Worm (Caenorhabditis elegans): Measurements from ENCODE around the gene moc-2.
A peak's percentile ranks its signal among the peaks of the same experiment; 100 is the strongest.

moc-2 gene

DNA sequence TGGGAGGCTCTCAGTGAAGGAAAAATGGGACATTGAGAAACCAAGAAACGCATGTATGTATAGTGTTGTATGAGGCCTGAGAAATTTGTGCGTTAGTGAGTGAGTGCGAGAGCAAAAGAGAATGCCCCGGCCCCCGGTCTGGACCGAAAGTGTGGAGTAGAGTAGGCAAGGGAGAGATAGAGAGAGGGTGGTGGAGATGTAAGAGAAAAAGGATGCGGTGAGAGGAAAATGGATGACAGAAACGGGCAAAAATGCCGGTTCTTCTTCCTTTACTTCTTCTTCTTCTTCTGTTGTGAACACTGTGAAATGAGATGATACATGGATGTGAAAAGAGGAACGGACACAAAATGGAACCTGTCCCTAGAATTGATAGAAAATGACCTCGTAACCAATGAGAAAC is 34.3 kb upstream of the moc-2 start:
- TF ChIP-seq hmg-4 (GFP tag; optimal IDR thresholded peaks at IDR 0.05) (peak; percentile 17), aly-1 (tag; optimal IDR thresholded peaks at IDR 0.05) (peak; percentile 5), pes-1 (GFP tag; IDR thresholded peaks at IDR 0.05) (no peak)

DNA sequence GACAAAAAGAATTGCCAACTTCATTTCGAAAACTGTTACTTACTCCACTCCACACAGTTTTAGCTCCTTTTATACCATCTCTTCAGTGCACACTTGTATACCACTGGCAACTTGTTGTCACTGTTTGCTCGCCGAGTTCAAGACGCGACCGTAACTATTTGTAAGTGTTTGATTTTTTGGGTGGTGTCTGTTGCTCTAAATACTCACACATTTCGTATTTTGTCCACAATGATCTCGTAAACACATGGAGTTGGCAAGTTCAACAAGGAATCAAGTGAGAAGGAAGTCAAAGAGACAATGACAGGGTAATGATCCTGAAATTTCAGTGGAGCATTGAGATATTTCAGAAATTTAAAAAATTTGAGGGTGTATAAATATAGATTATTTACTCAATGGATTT is 29.0 kb upstream of the moc-2 start, which contains the start of gene hpo-26:
hpo-26 (minus strand) TSS at position 31 of the 400 bp plus-strand sequence.
- no peak for TF ChIP-seq sea-1 (GFP tag; conservative IDR thresholded peaks at IDR 0.05)
- no peak for TF ChIP-seq ceh-13 (GFP tag; optimal IDR thresholded peaks at IDR 0.05)
- no peak for TF ChIP-seq hmbx-1 (tag; optimal IDR thresholded peaks at IDR 0.05)
- no peak for TF ChIP-seq F13C5.2 (tag; optimal IDR thresholded peaks at IDR 0.05)
- TF ChIP-seq tbx-11 (GFP tag; IDR thresholded peaks at IDR 0.05), result no peak
- TF ChIP-seq ama-1 (optimal IDR thresholded peaks at IDR 0.05), result no peak
- no peak for TF ChIP-seq ceh-36 (tag; optimal IDR thresholded peaks at IDR 0.05)
- no peak for TF ChIP-seq tbx-37 (GFP tag; conservative IDR thresholded peaks at IDR 0.05)
- no peak for TF ChIP-seq flt-1 (GFP tag; IDR thresholded peaks at IDR 0.05)
- no peak for TF ChIP-seq aly-1 (tag; optimal IDR thresholded peaks at IDR 0.05)
- TF ChIP-seq B0310.2 (tag; optimal IDR thresholded peaks at IDR 0.05), result no peak
- TF ChIP-seq pes-1 (GFP tag; IDR thresholded peaks at IDR 0.05), result no peak
- TF ChIP-seq hnd-1 (tag; optimal IDR thresholded peaks at IDR 0.05), result no peak
- no peak for TF ChIP-seq scrt-1 (GFP tag; IDR thresholded peaks at IDR 0.05)
- TF ChIP-seq tra-4 (tag; optimal IDR thresholded peaks at IDR 0.05), result no peak

DNA sequence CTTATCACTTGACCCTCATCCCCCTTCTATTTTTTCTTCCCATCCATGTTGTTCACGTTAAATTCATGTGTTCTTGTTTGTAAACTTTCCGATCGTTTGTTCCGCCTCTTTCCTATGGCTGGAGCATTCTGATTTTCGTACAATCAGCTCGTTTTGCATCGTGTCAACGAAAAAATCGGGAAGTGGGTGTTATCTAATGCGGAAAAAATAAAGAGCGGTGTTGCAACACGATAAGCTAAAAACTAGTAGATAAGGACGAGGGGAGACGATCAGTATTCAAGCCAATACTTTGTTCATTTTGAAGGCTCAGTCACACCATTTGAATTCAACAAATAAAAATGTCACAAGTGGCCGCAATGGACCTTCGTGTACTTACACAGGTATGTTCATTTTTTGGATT is 20.8 kb upstream of the moc-2 start, which contains the start of gene acs-1:
acs-1 (plus strand) TSS at position 233 of the 400 bp plus-strand sequence.
- TF ChIP-seq hmg-4 (GFP tag; optimal IDR thresholded peaks at IDR 0.05) (no peak), ceh-13 (GFP tag; optimal IDR thresholded peaks at IDR 0.05) (no peak), tra-4 (tag; optimal IDR thresholded peaks at IDR 0.05) (no peak), tbx-37 (GFP tag; conservative IDR thresholded peaks at IDR 0.05) (no peak), flt-1 (GFP tag; IDR thresholded peaks at IDR 0.05) (no peak), F13C5.2 (tag; optimal IDR thresholded peaks at IDR 0.05) (no peak), hnd-1 (tag; optimal IDR thresholded peaks at IDR 0.05) (no peak), hmbx-1 (tag; optimal IDR thresholded peaks at IDR 0.05) (no peak), aly-1 (tag; optimal IDR thresholded peaks at IDR 0.05) (no peak), B0310.2 (tag; optimal IDR thresholded peaks at IDR 0.05) (no peak), sea-1 (GFP tag; conservative IDR thresholded peaks at IDR 0.05) (no peak), ama-1 (optimal IDR thresholded peaks at IDR 0.05) (no peak), ceh-36 (tag; optimal IDR thresholded peaks at IDR 0.05) (no peak), scrt-1 (GFP tag; IDR thresholded peaks at IDR 0.05) (no peak)

DNA sequence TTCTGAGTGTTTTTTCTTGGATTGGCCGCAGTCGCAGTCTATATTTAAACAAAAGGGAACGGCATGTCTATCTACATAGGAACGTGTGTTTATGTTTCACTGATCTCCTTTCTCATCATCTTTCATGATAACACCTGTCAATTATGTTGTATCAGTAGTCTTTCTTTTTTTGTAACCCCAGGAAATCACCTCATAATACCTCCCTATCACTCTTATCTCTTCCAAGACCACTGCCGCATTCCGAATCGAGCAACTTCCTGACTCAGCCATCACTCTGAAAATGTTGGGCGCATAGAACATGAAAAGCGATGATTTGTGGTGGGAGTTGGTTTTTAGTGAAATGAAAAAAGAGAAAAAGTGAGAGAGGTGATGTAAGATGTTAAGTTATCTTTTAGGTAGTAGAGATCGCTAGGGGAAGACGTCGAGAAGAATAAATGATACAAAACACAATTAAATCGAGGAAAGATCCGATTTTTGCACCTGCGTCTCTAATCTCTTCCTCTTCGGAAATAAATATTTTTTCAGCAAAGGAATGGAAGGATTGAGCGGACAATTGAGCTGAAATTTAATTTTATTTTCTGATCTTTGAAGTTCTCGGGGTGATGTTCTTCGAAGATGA is 19.0 kb upstream of the moc-2 start:
- TF ChIP-seq F13C5.2 (tag; optimal IDR thresholded peaks at IDR 0.05) (no peak), pes-1 (GFP tag; IDR thresholded peaks at IDR 0.05) (no peak), hmg-4 (GFP tag; optimal IDR thresholded peaks at IDR 0.05) (no peak), B0310.2 (tag; optimal IDR thresholded peaks at IDR 0.05) (no peak), ets-7 (tag; optimal IDR thresholded peaks at IDR 0.05) (no peak), ceh-13 (GFP tag; optimal IDR thresholded peaks at IDR 0.05) (no peak), scrt-1 (GFP tag; IDR thresholded peaks at IDR 0.05) (no peak), tra-4 (tag; optimal IDR thresholded peaks at IDR 0.05) (no peak), sea-1 (GFP tag; conservative IDR thresholded peaks at IDR 0.05) (no peak), tbx-37 (GFP tag; conservative IDR thresholded peaks at IDR 0.05) (no peak), hmbx-1 (tag; optimal IDR thresholded peaks at IDR 0.05) (no peak), aly-1 (tag; optimal IDR thresholded peaks at IDR 0.05) (no peak), ceh-36 (tag; optimal IDR thresholded peaks at IDR 0.05) (no peak), ama-1 (optimal IDR thresholded peaks at IDR 0.05) (no peak), hnd-1 (tag; optimal IDR thresholded peaks at IDR 0.05) (no peak), tbx-11 (GFP tag; IDR thresholded peaks at IDR 0.05) (no peak), flt-1 (GFP tag; IDR thresholded peaks at IDR 0.05) (no peak)

DNA sequence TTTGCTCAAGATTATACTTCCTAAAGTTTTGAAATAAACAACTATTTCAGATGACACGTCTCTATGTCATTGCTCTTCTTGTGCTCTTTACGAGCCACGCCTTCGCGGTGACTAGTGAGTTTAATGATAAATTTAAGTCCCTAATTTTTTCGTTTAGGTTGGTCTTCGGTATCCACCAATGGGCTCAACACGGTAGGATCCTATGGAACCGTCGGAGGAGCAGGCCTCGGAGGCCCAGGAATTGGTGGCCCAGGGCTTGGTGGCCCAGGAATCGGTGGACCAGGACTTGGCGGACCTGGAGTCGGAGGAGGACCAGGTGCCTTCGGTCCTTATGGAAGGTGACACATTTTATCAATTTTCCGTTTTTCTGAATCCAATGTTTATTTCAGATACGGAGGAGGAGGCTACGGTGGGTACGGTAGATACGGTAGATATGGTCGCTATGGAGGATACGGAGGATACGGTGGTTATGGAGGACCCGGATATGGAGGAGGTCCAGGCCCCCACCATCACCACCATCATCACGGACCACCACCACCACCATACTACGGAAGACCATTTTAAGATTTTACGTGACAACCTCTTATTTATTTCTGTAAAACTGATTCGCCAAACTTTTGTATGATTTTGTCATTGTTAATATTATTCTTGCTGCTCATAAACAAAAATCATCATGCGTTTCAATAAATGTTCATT is 16.6 kb upstream of the moc-2 start, which contains the start of the genes F46E10.2 and F46E10.18:
F46E10.2 (plus strand) TSS at position 51 of the 696 bp plus-strand sequence.
F46E10.18 (plus strand) TSS at position 646 of the 696 bp plus-strand sequence.
- no peak for TF ChIP-seq ceh-13 (GFP tag; optimal IDR thresholded peaks at IDR 0.05)
- no peak for TF ChIP-seq scrt-1 (GFP tag; IDR thresholded peaks at IDR 0.05)

DNA sequence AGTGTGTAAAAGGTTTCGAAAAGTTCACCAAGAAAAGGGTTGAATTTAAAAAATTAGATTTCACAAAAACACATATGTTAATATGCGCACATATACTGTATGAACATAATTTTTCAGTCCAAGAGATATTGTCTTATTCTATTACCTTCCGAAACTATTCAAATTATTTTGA is 14.1 kb upstream of the moc-2 start, which contains the start of gene F46E10.3:
F46E10.3 (plus strand) TSS at position 73 of the 172 bp plus-strand sequence.
- no peak for TF ChIP-seq scrt-1 (GFP tag; IDR thresholded peaks at IDR 0.05)
- no peak for TF ChIP-seq sea-1 (GFP tag; conservative IDR thresholded peaks at IDR 0.05)
- TF ChIP-seq flt-1 (GFP tag; IDR thresholded peaks at IDR 0.05), result no peak
- TF ChIP-seq hnd-1 (tag; optimal IDR thresholded peaks at IDR 0.05), result no peak
- no peak for TF ChIP-seq B0310.2 (tag; optimal IDR thresholded peaks at IDR 0.05)
- TF ChIP-seq pes-1 (GFP tag; IDR thresholded peaks at IDR 0.05), result no peak
- TF ChIP-seq hmg-4 (GFP tag; optimal IDR thresholded peaks at IDR 0.05), result no peak

DNA sequence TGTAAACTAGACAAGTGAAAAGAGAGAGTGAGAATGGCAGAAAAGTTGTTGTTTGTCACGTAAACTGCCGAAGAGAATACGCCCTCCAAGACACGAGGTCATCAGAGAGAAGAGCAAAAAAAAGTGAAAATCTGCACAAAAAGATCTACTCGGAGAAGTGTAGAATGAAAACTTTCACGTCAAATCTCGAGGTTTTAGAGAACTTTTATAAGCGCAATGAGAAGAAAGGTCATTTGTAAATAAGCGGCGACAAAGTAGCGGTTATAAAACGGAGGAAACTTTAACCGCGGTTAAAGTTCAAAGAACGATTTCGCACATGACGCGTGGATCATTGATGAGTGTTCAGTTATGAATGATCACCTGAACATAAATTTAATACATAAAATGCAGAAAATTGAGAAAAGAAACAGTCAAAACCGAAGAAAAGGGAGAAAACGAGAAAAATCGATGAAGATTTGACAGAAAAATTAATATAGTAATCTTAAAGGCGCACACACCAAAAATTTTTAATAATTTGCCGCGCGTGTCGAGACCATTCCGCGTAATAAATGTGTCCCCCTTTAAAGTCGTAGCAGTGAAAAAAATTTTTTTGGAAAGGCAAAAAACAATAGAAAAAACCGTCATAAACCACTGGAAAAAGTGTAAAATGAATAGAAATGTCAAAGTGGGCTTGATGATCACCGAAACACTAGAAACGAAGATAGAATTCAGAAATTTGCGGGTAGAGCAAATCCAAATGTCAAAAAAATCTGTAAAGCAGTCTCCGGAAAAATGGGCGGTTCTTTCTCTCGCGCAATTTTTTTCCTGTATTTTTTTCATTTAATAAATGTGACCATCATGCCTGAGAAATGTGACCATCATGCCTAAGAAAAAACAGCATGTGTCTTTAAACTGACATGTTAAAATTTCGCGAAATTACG is 13.6 kb upstream of the moc-2 start:
- no peak for TF ChIP-seq ets-7 (tag; optimal IDR thresholded peaks at IDR 0.05)
- no peak for TF ChIP-seq tra-4 (tag; optimal IDR thresholded peaks at IDR 0.05)
- no peak for TF ChIP-seq ama-1 (optimal IDR thresholded peaks at IDR 0.05)
- no peak for TF ChIP-seq B0310.2 (tag; optimal IDR thresholded peaks at IDR 0.05)
- no peak for TF ChIP-seq aly-1 (tag; optimal IDR thresholded peaks at IDR 0.05)
- no peak for TF ChIP-seq hnd-1 (tag; optimal IDR thresholded peaks at IDR 0.05)
- TF ChIP-seq F13C5.2 (tag; optimal IDR thresholded peaks at IDR 0.05), result no peak
- TF ChIP-seq tbx-11 (GFP tag; IDR thresholded peaks at IDR 0.05), result no peak
- no peak for TF ChIP-seq scrt-1 (GFP tag; IDR thresholded peaks at IDR 0.05)
- TF ChIP-seq tbx-37 (GFP tag; conservative IDR thresholded peaks at IDR 0.05), result no peak
- TF ChIP-seq flt-1 (GFP tag; IDR thresholded peaks at IDR 0.05), result no peak
- no peak for TF ChIP-seq ceh-13 (GFP tag; optimal IDR thresholded peaks at IDR 0.05)
- TF ChIP-seq pes-1 (GFP tag; IDR thresholded peaks at IDR 0.05), result no peak
- TF ChIP-seq hmbx-1 (tag; optimal IDR thresholded peaks at IDR 0.05), result no peak
- no peak for TF ChIP-seq sea-1 (GFP tag; conservative IDR thresholded peaks at IDR 0.05)
- no peak for TF ChIP-seq ceh-36 (tag; optimal IDR thresholded peaks at IDR 0.05)
- TF ChIP-seq hmg-4 (GFP tag; optimal IDR thresholded peaks at IDR 0.05), result no peak

Measured in whole organism, early embryonic.